Worm (Caenorhabditis elegans) whole organism, L2 larva: Measurements from ENCODE around the gene vhp-1.

Source experiments
- C34F6.9 ChIP-seq: fragments of 150-350 bp; optimal IDR thresholded peaks from 2 replicates; lab custom pipeline; 2014; ENCODE audit warnings: missing biosample characterization, missing genetic modification characterization
- F13H6.1 ChIP-seq: sonication (generic microtip); optimal IDR thresholded peaks from 2 replicates; lab custom pipeline; 2016; ENCODE audit warnings: missing genetic modification characterization, missing compliant biosample characterization
- R02D3.7 ChIP-seq: fragments of 150-350 bp; optimal IDR thresholded peaks from 2 replicates; lab custom pipeline; 2014; ENCODE audit warnings: missing biosample characterization, missing genetic modification characterization
- Y55F3AM.14 ChIP-seq: fragments of 200-800 bp; sonication (Bioruptor generic); optimal IDR thresholded peaks from 2 replicates; lab custom pipeline; 2018; ENCODE audit warnings: mild to moderate bottlenecking, missing genetic modification characterization, missing compliant biosample characterization
- ZK546.5 ChIP-seq: sonication (generic microtip); optimal IDR thresholded peaks from 2 replicates; lab custom pipeline; 2017; ENCODE audit warnings: missing biosample characterization, missing genetic modification characterization
- alr-1 ChIP-seq: fragments of 150-350 bp; optimal IDR thresholded peaks from 2 replicates; lab custom pipeline; 2014; ENCODE audit warnings: missing biosample characterization, missing genetic modification characterization
- aly-2 ChIP-seq: fragments of 150-350 bp; optimal IDR thresholded peaks from 2 replicates; lab custom pipeline; 2014; ENCODE audit warnings: missing biosample characterization, missing genetic modification characterization
- ama-1 ChIP-seq: fragments of 150-350 bp; optimal IDR thresholded peaks from 2 replicates; lab custom pipeline; 2018; ENCODE audit warnings: inconsistent platforms
- blmp-1 ChIP-seq: sonication (generic microtip); optimal IDR thresholded peaks from 2 replicates; lab custom pipeline; 2017; ENCODE audit warnings: missing genetic modification characterization, mild to moderate bottlenecking, missing compliant biosample characterization, antibody characterized with exemption, moderate library complexity; ENCODE audit not compliant: insufficient read depth
- ceh-16 ChIP-seq: fragments of 150-350 bp; optimal IDR thresholded peaks from 2 replicates; lab custom pipeline; 2014; ENCODE audit warnings: missing biosample characterization, missing genetic modification characterization
- ceh-82 ChIP-seq: fragments of 150-350 bp; optimal IDR thresholded peaks from 2 replicates; lab custom pipeline; 2014; ENCODE audit warnings: missing biosample characterization, missing genetic modification characterization
- crh-2 ChIP-seq: sonication (generic microtip); optimal IDR thresholded peaks from 2 replicates; lab custom pipeline; 2017; ENCODE audit warnings: missing biosample characterization, missing genetic modification characterization
- dmd-4 ChIP-seq: sonication (generic microtip); optimal IDR thresholded peaks from 2 replicates; lab custom pipeline; 2017; ENCODE audit warnings: missing biosample characterization, missing genetic modification characterization
- egl-27 ChIP-seq: sonication (generic microtip); optimal IDR thresholded peaks from 3 replicates; lab custom pipeline; 2017; ENCODE audit warnings: missing biosample characterization, missing genetic modification reagents, missing genetic modification characterization
- elt-1 ChIP-seq: fragments of 150-350 bp; optimal IDR thresholded peaks from 2 replicates; lab custom pipeline; 2014; ENCODE audit warnings: missing biosample characterization, missing genetic modification characterization
- elt-3 ChIP-seq: sonication (generic microtip); optimal IDR thresholded peaks from 2 replicates; lab custom pipeline; 2017; ENCODE audit warnings: missing biosample characterization, missing genetic modification characterization
- fos-1 ChIP-seq: fragments of 150-350 bp; optimal IDR thresholded peaks from 2 replicates; lab custom pipeline; 2014; ENCODE audit warnings: missing biosample characterization, missing genetic modification characterization
- gmeb-1 ChIP-seq: fragments of 150-350 bp; optimal IDR thresholded peaks from 2 replicates; lab custom pipeline; 2014; ENCODE audit warnings: missing biosample characterization, missing genetic modification characterization
- lin-11 ChIP-seq: fragments of 150-350 bp; sonication (generic microtip); optimal IDR thresholded peaks from 2 replicates; lab custom pipeline; 2014; ENCODE audit warnings: missing biosample characterization, missing genetic modification characterization, inconsistent platforms, mixed read lengths
- lin-13 ChIP-seq: fragments of 150-350 bp; optimal IDR thresholded peaks from 2 replicates; lab custom pipeline; 2014; ENCODE audit warnings: missing biosample characterization, missing genetic modification reagents, missing genetic modification characterization
- lin-39 ChIP-seq: fragments of 150-350 bp; optimal IDR thresholded peaks from 2 replicates; lab custom pipeline; 2014; ENCODE audit warnings: missing biosample characterization, missing genetic modification reagents, missing genetic modification characterization
- lsy-2 ChIP-seq, 2 experiments: fragments of 150-350 bp in 1 of 2; sonication (generic microtip) in 1 of 2; optimal IDR thresholded peaks; 2 replicates each; lab custom pipeline; 2014 to 2017; ENCODE audit warnings: missing biosample characterization in 2 of 2, missing genetic modification characterization in 2 of 2
- mab-5 ChIP-seq: fragments of 150-350 bp; optimal IDR thresholded peaks from 2 replicates; lab custom pipeline; 2014; ENCODE audit warnings: missing biosample characterization, missing genetic modification characterization
- mbf-1 ChIP-seq: sonication (generic microtip); optimal IDR thresholded peaks from 2 replicates; lab custom pipeline; 2017; ENCODE audit warnings: missing biosample characterization, missing genetic modification characterization
- nhr-11 ChIP-seq: fragments of 150-350 bp; optimal IDR thresholded peaks from 2 replicates; lab custom pipeline; 2014; ENCODE audit warnings: missing biosample characterization, missing genetic modification characterization
- nhr-21 ChIP-seq: fragments of 150-350 bp; optimal IDR thresholded peaks from 2 replicates; lab custom pipeline; 2014; ENCODE audit warnings: missing biosample characterization, missing genetic modification characterization
- nhr-23 ChIP-seq: fragments of 150-350 bp; optimal IDR thresholded peaks from 2 replicates; lab custom pipeline; 2014; ENCODE audit warnings: missing biosample characterization, missing genetic modification reagents, missing genetic modification characterization
- nhr-237 ChIP-seq: fragments of 150-350 bp; optimal IDR thresholded peaks from 2 replicates; lab custom pipeline; 2014; ENCODE audit warnings: missing biosample characterization, missing genetic modification characterization
- nhr-25 ChIP-seq: fragments of 150-350 bp; sonication (generic microtip); optimal IDR thresholded peaks from 3 replicates; lab custom pipeline; 2014; ENCODE audit warnings: missing biosample characterization, missing genetic modification characterization
- nhr-6 ChIP-seq: fragments of 150-350 bp; optimal IDR thresholded peaks from 2 replicates; lab custom pipeline; 2014; ENCODE audit warnings: missing biosample characterization, missing genetic modification characterization
- nhr-77 ChIP-seq: fragments of 150-350 bp; optimal IDR thresholded peaks from 2 replicates; lab custom pipeline; 2014; ENCODE audit warnings: missing biosample characterization, missing genetic modification characterization
- peb-1 ChIP-seq: fragments of 150-350 bp; optimal IDR thresholded peaks from 2 replicates; lab custom pipeline; 2014; ENCODE audit warnings: missing biosample characterization, missing genetic modification characterization
- sem-4 ChIP-seq: fragments of 150-350 bp; optimal IDR thresholded peaks from 2 replicates; lab custom pipeline; 2014; ENCODE audit warnings: missing biosample characterization, missing genetic modification reagents, missing genetic modification characterization
- sma-3 ChIP-seq: sonication (generic microtip); optimal IDR thresholded peaks from 2 replicates; lab custom pipeline; 2016; ENCODE audit warnings: missing genetic modification reagents, missing genetic modification characterization, missing compliant biosample characterization
- sma-9 ChIP-seq, 2 experiments: fragments of 150-350 bp in 1 of 2; sonication (generic microtip) in 1 of 2; optimal IDR thresholded peaks; 2 replicates each; lab custom pipeline; 2014 to 2016; ENCODE audit warnings: missing genetic modification characterization in 2 of 2, mild to moderate bottlenecking in 1 of 2, missing biosample characterization in 1 of 2, missing compliant biosample characterization in 1 of 2, missing genetic modification reagents in 1 of 2, moderate library complexity in 1 of 2
- snpc-4 ChIP-seq: fragments of 150-350 bp; optimal IDR thresholded peaks from 2 replicates; lab custom pipeline; 2014; ENCODE audit warnings: missing biosample characterization, missing genetic modification characterization
- unc-39 ChIP-seq: fragments of 150-350 bp; optimal IDR thresholded peaks from 2 replicates; lab custom pipeline; 2014; ENCODE audit warnings: missing biosample characterization, missing genetic modification characterization
- unc-55 ChIP-seq: fragments of 150-350 bp; sonication (generic microtip); optimal IDR thresholded peaks from 3 replicates; lab custom pipeline; 2014; ENCODE audit warnings: missing biosample characterization, missing genetic modification reagents, missing genetic modification characterization
- unc-62 ChIP-seq: fragments of 150-350 bp; optimal IDR thresholded peaks from 2 replicates; lab custom pipeline; 2014; ENCODE audit warnings: missing biosample characterization, missing genetic modification reagents, missing genetic modification characterization
- zag-1 ChIP-seq: fragments of 150-350 bp; optimal IDR thresholded peaks from 2 replicates; lab custom pipeline; 2014; ENCODE audit warnings: missing biosample characterization, missing genetic modification characterization
- ztf-1 ChIP-seq: fragments of 200-800 bp; sonication (Bioruptor generic); conservative IDR thresholded peaks from 2 replicates; pipeline ENCODE4 v1.3.6; 2022; ENCODE audit warnings: missing genetic modification characterization, missing compliant biosample characterization
- ztf-11 ChIP-seq: sonication (generic microtip); optimal IDR thresholded peaks from 2 replicates; lab custom pipeline; 2017; ENCODE audit warnings: missing biosample characterization, missing genetic modification characterization
- ztf-4 ChIP-seq: fragments of 150-350 bp; optimal IDR thresholded peaks from 2 replicates; lab custom pipeline; 2014; ENCODE audit warnings: missing biosample characterization, missing genetic modification characterization

Gene vhp-1

DNA sequence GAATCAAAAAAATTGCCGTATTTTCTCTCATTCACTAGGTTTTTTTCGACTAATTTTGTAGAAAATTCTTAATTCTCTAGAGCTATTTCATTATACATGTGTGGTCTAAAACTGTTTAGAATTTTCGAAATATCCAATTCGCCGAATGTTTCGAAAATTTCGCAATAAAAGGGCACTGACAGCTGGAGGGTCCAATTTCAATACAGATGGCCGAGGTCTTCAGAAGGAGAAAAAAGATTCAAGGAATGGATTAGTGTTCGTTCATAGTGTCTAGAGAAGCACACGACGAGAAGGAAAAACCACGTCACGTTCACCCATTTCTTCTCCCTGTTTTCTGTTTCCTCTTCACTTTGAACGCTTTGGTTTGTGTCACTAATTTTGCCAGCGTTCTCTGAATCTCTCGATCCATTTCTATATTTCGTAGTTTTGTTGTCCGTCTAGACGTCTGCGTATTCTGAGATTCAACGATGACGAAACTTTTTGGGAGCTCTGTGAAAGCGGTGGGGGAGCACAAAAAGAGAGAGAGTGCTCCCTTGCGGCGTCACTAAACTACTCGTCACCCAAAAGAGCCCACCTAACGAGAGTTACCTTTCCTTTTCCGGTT is 3.0 kb downstream of the vhp-1 start (continued):
- peak; percentile 77 for TF ChIP-seq zag-1 (tag; lab: Kevin White, UChicago)

DNA sequence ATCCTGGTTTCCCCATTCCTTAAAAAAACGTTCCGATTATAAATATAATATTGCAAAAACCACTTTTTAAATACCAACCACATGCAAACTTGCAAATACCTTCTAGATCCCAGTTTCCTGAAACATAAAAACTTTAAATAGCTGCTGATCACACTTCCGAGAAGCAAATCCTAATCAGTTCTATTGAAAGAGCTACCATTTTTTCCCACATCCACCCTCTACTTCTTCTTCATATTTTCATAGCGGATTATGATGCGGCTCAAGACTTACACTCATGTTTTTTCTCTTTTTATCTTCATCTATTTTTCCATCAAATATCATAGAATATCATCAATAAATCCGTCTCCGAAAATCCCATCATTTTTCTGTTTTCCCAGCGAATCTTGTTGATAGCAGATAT is 3.8 kb downstream of the vhp-1 start:
- TF ChIP-seq lin-39 (tag; lab: Kevin White, UChicago) (no peak), sma-9 (GFP tag; optimal IDR thresholded peaks at IDR 0.05; lab: Kevin White, UChicago) (peak; percentile 17), sma-9 (tag; optimal IDR thresholded peaks at IDR 0.05; lab: Kevin White, UChicago) (no peak), crh-2 (tag; lab: Kevin White, UChicago) (no peak), snpc-4 (no peak)

DNA sequence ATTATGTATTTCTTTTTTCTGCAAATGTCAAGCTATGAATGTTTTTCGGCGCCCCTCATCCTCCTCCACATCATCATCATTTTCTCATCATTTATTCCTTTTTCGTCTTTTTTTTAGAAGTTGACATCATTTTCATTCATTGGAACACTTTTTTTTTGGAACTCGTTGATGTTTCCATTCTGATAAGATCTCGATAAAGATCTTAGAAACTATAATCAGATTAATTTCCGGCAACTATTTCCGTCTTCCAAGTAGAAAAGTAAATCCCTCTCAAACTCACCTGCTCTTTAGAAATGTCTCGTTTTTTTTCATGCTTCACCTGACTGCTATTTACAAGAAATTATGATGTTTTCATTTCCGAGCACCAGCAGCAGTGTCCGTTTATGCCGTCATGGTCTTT is 5.8 kb downstream of the vhp-1 start:
- TF ChIP-seq ztf-1 (no peak), nhr-21 (tag; lab: Kevin White, UChicago) (peak; percentile 28), peb-1 (no peak), egl-27 (tag; lab: Kevin White, UChicago) (no peak), elt-1 (tag; lab: Kevin White, UChicago) (peak; percentile 25), lsy-2 (tag; optimal IDR thresholded peaks at IDR 0.05; lab: Kevin White, UChicago) (peak in 1 of 2 experiments; percentile 2), unc-39 (tag; lab: Kevin White, UChicago) (no peak), ZK546.5 (no peak), dmd-4 (tag; lab: Kevin White, UChicago) (no peak), sma-9 (GFP tag; optimal IDR thresholded peaks at IDR 0.05; lab: Kevin White, UChicago) (peak; percentile 3), sma-9 (tag; optimal IDR thresholded peaks at IDR 0.05; lab: Kevin White, UChicago) (no peak), R02D3.7 (tag; lab: Kevin White, UChicago) (no peak), unc-55 (no peak), lin-13 (GFP tag; lab: Kevin White, UChicago) (no peak), mbf-1 (no peak)

DNA sequence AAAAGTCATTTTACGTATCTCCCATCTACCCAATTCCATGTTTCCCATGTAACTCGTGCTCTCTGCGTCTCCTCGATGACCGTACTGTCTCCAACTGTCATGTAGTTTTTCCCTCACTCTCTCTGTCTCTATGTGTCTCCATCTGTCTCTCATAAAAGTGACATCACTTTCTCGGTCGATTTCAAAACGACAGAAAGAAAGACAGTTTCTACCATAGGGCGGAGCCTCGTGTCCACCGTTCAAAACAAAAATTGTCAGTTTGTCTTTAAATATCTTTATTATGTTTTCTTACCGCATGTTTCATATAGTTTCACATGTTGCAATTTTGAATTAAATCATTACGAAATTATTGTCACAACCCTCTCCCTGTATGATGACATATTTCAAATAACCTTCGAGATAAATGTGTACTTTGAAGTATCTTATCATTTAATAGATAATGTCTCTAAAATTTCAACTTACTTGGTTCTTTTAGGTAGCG is 7.2 kb downstream of the vhp-1 start:
- peak; percentile 67 for TF ChIP-seq lin-13 (GFP tag; lab: Kevin White, UChicago)
- peak; percentile 39 for TF ChIP-seq mab-5 (tag; lab: Kevin White, UChicago)
- TF ChIP-seq lin-11 (tag; lab: Kevin White, UChicago) = no peak
- TF ChIP-seq lin-39 (tag; lab: Kevin White, UChicago) = no peak
- TF ChIP-seq ztf-1 = no peak
- peak; percentile 85 for TF ChIP-seq unc-62 (GFP tag; lab: Kevin White, UChicago)
- TF ChIP-seq C34F6.9 = peak; percentile 85
- no peak for TF ChIP-seq peb-1
- TF ChIP-seq nhr-11 (tag; lab: Kevin White, UChicago) = no peak
- peak; percentile 79 for TF ChIP-seq ztf-4 (tag; lab: Kevin White, UChicago)
- peak; percentile 92 for TF ChIP-seq nhr-21 (tag; lab: Kevin White, UChicago)
- no peak for TF ChIP-seq ceh-82 (tag; lab: Kevin White, UChicago)
- peak; percentile 48 for TF ChIP-seq ama-1
- no peak for TF ChIP-seq elt-3
- peak; percentile 87 for TF ChIP-seq crh-2 (tag; lab: Kevin White, UChicago)
- TF ChIP-seq egl-27 (tag; lab: Kevin White, UChicago) = peak; percentile 89
- TF ChIP-seq nhr-23 (tag; lab: Kevin White, UChicago) = no peak
- TF ChIP-seq lsy-2 (tag; optimal IDR thresholded peaks at IDR 0.05; lab: Kevin White, UChicago) = peak; percentile 12 to 87
- TF ChIP-seq blmp-1 (tag; lab: Kevin White, UChicago) = peak; percentile 69
- no peak for TF ChIP-seq aly-2 (tag; lab: Kevin White, UChicago)
- no peak for TF ChIP-seq ZK546.5
- TF ChIP-seq snpc-4 = peak; percentile 4
- no peak for TF ChIP-seq dmd-4 (tag; lab: Kevin White, UChicago)
- no peak for TF ChIP-seq zag-1 (tag; lab: Kevin White, UChicago)
- peak; percentile 95 for TF ChIP-seq sma-3 (GFP tag; lab: Kevin White, UChicago)
- no peak for TF ChIP-seq R02D3.7 (tag; lab: Kevin White, UChicago)
- peak; percentile 30 for TF ChIP-seq elt-1 (tag; lab: Kevin White, UChicago)
- peak; percentile 92 for TF ChIP-seq F13H6.1 (tag; lab: Kevin White, UChicago)
- no peak for TF ChIP-seq unc-39 (tag; lab: Kevin White, UChicago)
- peak; percentile 98 for TF ChIP-seq sma-9 (GFP tag; optimal IDR thresholded peaks at IDR 0.05; lab: Kevin White, UChicago)
- TF ChIP-seq sma-9 (tag; optimal IDR thresholded peaks at IDR 0.05; lab: Kevin White, UChicago) = peak; percentile 82
- no peak for TF ChIP-seq mbf-1
- TF ChIP-seq nhr-237 (tag; lab: Kevin White, UChicago) = no peak
- TF ChIP-seq alr-1 (tag; lab: Kevin White, UChicago) = no peak
- peak; percentile 67 for TF ChIP-seq gmeb-1 (tag; lab: Kevin White, UChicago)
- peak; percentile 93 for TF ChIP-seq nhr-25 (tag; lab: Kevin White, UChicago)
- TF ChIP-seq ztf-11 (tag; lab: Kevin White, UChicago) = no peak
- peak; percentile 94 for TF ChIP-seq nhr-6 (tag; lab: Kevin White, UChicago)
- TF ChIP-seq nhr-77 = peak; percentile 44
- peak; percentile 34 for TF ChIP-seq ceh-16
- peak; percentile 84 for TF ChIP-seq unc-55
- peak; percentile 83 for TF ChIP-seq sem-4 (tag; lab: Kevin White, UChicago)
- TF ChIP-seq Y55F3AM.14 (GFP tag; lab: Kevin White, UChicago) = peak; percentile 77
- TF ChIP-seq fos-1 (tag; lab: Kevin White, UChicago) = peak; percentile 94
